Worm (Caenorhabditis elegans) whole organism, L2 larva: Measurements from ENCODE around the gene K11H3.2.

Experiments used
- aly-2 ChIP-seq: fragments of 150-350 bp; optimal IDR thresholded peaks from 2 replicates; lab custom pipeline; 2014; ENCODE audit warnings: missing biosample characterization, missing genetic modification characterization
- lin-13 ChIP-seq: fragments of 150-350 bp; optimal IDR thresholded peaks from 2 replicates; lab custom pipeline; 2014; ENCODE audit warnings: missing biosample characterization, missing genetic modification reagents, missing genetic modification characterization
- lin-39 ChIP-seq: fragments of 150-350 bp; optimal IDR thresholded peaks from 2 replicates; lab custom pipeline; 2014; ENCODE audit warnings: missing biosample characterization, missing genetic modification reagents, missing genetic modification characterization
- lsy-2 ChIP-seq, 2 experiments: fragments of 150-350 bp in 1 of 2; sonication (generic microtip) in 1 of 2; optimal IDR thresholded peaks; 2 replicates each; lab custom pipeline; 2014 to 2017; ENCODE audit warnings: missing biosample characterization in 2 of 2, missing genetic modification characterization in 2 of 2
- nhr-11 ChIP-seq: fragments of 150-350 bp; optimal IDR thresholded peaks from 2 replicates; lab custom pipeline; 2014; ENCODE audit warnings: missing biosample characterization, missing genetic modification characterization
- nhr-25 ChIP-seq: fragments of 150-350 bp; sonication (generic microtip); optimal IDR thresholded peaks from 3 replicates; lab custom pipeline; 2014; ENCODE audit warnings: missing biosample characterization, missing genetic modification characterization
- unc-39 ChIP-seq: fragments of 150-350 bp; optimal IDR thresholded peaks from 2 replicates; lab custom pipeline; 2014; ENCODE audit warnings: missing biosample characterization, missing genetic modification characterization
- zag-1 ChIP-seq: fragments of 150-350 bp; optimal IDR thresholded peaks from 2 replicates; lab custom pipeline; 2014; ENCODE audit warnings: missing biosample characterization, missing genetic modification characterization

DNA sequence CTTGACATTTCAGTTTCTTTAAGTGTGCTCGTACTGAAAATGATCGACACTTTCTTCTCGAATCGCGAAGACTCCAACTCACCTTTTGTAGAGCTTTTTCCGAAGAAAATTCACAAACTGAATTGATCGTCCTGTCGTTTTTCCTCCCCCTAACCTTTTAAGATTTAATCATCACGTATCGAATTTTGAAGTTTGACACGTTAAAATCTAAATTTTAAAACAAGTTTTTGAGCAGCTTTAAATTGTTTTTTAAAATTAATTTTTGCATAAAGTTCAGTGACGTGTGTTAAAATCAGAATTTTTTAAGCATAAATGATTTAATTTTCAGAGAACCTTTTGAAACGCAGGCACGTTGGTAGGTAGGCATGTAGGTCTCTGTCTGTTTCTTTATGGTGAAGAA is 45.1 kb downstream of the K11H3.2 start, which contains the start of gene alg-4:
- TF ChIP-seq aly-2 (tag; lab: Kevin White, UChicago), result no peak
- no peak for TF ChIP-seq nhr-11 (tag; lab: Kevin White, UChicago)
- no peak for TF ChIP-seq lin-39 (tag; lab: Kevin White, UChicago)
- no peak for TF ChIP-seq lsy-2 (tag; optimal IDR thresholded peaks at IDR 0.05; lab: Kevin White, UChicago)
- no peak for TF ChIP-seq zag-1 (tag; lab: Kevin White, UChicago)
- TF ChIP-seq lin-13 (GFP tag; lab: Kevin White, UChicago), result no peak
- no peak for TF ChIP-seq unc-39
- no peak for TF ChIP-seq nhr-25 (tag; lab: Kevin White, UChicago)
